Worm (Caenorhabditis elegans): Measurements from ENCODE around the gene pals-28.

DNA sequence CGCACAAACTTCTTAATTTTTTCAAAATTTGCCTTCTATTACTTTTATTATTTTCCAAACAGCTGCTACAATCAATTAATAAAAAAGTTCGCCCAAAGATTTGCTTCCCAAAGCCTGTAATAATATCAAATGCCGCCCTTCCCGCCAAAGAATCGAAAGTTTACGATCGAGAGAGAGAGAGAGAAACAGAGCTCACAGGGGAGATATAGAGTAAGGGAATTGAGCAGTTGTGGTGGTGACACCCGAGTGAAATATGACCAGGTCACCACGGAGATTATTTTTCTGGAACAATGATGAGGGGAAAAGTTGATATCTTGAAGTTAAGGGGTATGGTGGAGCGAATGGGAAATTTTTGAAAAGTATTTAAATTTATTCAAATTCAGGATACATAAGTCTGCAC is 24.7 kb upstream of the pals-28 start:
- TF ChIP-seq nhr-12 (tag; optimal IDR thresholded peaks at IDR 0.05) (no peak), nhr-77 (tag; optimal IDR thresholded peaks at IDR 0.05) (no peak), nhr-237 (tag; optimal IDR thresholded peaks at IDR 0.05) (no peak), nfya-1 (tag; optimal IDR thresholded peaks at IDR 0.05; ENCODE audit: insufficient read depth) (no peak), mml-1 (tag; optimal IDR thresholded peaks at IDR 0.05) (no peak), nhr-76 (tag; optimal IDR thresholded peaks at IDR 0.05) (no peak), pha-4 (tag; optimal IDR thresholded peaks at IDR 0.05) (no peak), pqm-1 (tag; optimal IDR thresholded peaks at IDR 0.05) (no peak), elt-2 (tag; optimal IDR thresholded peaks at IDR 0.05) (no peak), elt-1 (tag; optimal IDR thresholded peaks at IDR 0.05) (no peak), unc-39 (tag; optimal IDR thresholded peaks at IDR 0.05) (no peak), jun-1 (tag; optimal IDR thresholded peaks at IDR 0.05) (no peak), aly-2 (tag; optimal IDR thresholded peaks at IDR 0.05) (no peak), lin-15B (tag; optimal IDR thresholded peaks at IDR 0.05) (no peak)
